Worm (Caenorhabditis elegans): ENCODE data around the gene C15C7.6.

Gene C15C7.6

DNA sequence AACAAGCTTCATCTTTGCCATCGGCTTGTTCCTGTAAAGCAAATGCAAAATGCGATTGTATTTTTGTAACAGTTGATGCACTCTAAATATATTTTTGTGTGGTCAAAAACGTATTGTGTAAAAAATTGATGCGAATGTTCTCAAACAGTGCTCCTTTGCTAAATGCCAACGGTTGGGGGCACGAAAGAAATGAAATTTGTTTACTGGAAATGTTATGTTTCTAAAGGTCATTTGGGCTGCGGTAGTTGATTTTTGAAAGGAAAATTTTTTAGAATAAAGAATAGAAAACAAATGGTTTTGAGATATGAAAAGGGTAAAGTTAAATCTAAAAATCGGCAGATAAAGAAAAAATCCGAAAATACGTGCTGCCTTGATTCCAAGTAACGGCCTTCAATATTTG, at the start of gene C15C7.6:
TSS of gene C15C7.6 (minus strand) at position 101 of the 400 bp plus-strand sequence.
- TF ChIP-seq Y53G8AR.9 (GFP tag; conservative IDR thresholded peaks at IDR 0.05) (no peak), madf-3 (GFP tag; IDR thresholded peaks at IDR 0.05) (no peak), tbx-9 (tag; optimal IDR thresholded peaks at IDR 0.05; ENCODE audit: borderline replicate concordance) (no peak), F49E8.2 (tag; optimal IDR thresholded peaks at IDR 0.05; ENCODE audit: insufficient read depth) (no peak), cebp-1 (GFP tag; IDR thresholded peaks at IDR 0.05) (no peak), cebp-1 (tag; optimal IDR thresholded peaks at IDR 0.05) (no peak), ztf-26 (tag; optimal IDR thresholded peaks at IDR 0.05) (no peak), ztf-18 (tag; optimal IDR thresholded peaks at IDR 0.05) (no peak), snpc-4 (GFP tag; optimal IDR thresholded peaks at IDR 0.05) (no peak), snpc-4 (tag; optimal IDR thresholded peaks at IDR 0.05) (no peak), Y67H2A.10 (GFP tag; conservative IDR thresholded peaks at IDR 0.05) (no peak), sea-2 (GFP tag; IDR thresholded peaks at IDR 0.05) (no peak), Y53F4B.3 (GFP tag; IDR thresholded peaks at IDR 0.05) (no peak), tbp1 (GFP tag; optimal IDR thresholded peaks at IDR 0.05) (no peak), athp-1 (tag; optimal IDR thresholded peaks at IDR 0.05) (no peak), ceh-58 (GFP tag; IDR thresholded peaks at IDR 0.05) (no peak), ceh-40 (GFP tag; IDR thresholded peaks at IDR 0.05) (no peak), let-526 (GFP tag; IDR thresholded peaks at IDR 0.05) (no peak)

DNA sequence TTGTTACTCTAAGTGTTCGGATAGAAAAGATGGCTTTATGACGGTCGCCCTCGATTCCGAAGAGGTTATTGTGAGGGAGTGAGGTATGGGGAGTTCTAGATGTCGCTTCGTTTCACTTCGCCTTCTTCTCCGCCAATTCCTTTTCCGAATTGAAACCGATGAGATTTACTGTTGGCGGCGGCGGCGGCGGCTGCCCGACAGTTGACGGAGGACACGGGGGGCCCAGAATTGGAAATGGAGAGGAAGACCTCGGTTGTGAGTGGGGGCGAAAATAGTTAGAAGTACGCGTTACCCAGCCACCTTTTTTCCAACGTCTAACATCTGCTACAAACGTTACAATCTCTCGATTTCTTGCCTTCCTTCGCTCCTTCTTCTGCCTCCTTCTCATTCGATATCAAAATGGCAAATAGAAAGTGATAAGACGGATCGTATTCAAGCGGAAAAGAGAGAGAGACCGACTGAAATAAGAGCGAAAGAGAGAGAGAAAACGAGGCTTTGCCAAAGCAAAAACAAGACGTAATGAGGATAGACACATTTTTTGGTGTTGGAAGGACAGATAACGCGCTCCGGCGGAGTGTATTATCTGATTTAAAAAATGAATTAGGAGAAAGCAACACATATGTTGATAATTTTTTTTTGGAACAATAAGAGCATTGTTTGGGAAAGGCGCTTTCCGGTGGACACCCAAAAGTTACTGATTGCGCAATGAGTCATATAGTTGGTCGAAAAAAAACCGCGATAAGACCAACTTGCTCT, 47.9 kb upstream of the C15C7.6 start:
- TF ChIP-seq ZK185.1 (tag; optimal IDR thresholded peaks at IDR 0.05; ENCODE audit: poor library complexity, severe bottlenecking), result no peak
- TF ChIP-seq zfh-2 (GFP tag; conservative IDR thresholded peaks at IDR 0.05), result peak; percentile 84
- no peak for TF ChIP-seq pbrm-1 (GFP tag; IDR thresholded peaks at IDR 0.05)
- peak; percentile 42 for TF ChIP-seq nhr-80 (tag; optimal IDR thresholded peaks at IDR 0.05)
- 0 out of 2 replicates have a peak, but pooled peaks have one; percentile 26 for TF ChIP-seq dox-1 (GFP tag; IDR thresholded peaks at IDR 0.05)
- TF ChIP-seq tbx-9 (tag; optimal IDR thresholded peaks at IDR 0.05; ENCODE audit: borderline replicate concordance), result no peak

DNA sequence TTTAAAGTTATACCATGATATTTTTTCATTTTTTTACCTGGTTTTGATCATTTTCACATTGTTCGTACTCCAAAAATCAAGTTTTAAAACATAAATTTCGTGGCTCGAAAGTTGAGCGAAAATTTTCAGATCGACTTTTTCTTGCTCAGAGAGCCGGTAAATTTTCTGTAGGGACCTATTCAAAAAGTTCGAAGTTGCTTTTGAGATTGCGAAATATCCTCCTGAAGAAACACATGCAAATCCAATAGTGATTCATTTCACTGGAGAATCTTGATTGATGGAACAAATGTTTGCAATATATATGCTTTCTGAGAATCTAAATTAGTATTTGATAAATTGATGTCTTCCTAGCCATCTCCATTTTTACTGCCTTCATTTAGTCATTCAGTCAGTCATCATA, 46.3 kb upstream of the C15C7.6 start:
- TF ChIP-seq cebp-1 (GFP tag; IDR thresholded peaks at IDR 0.05) (no peak), cebp-1 (tag; optimal IDR thresholded peaks at IDR 0.05) (peak; percentile 80), B0261.1 (tag; optimal IDR thresholded peaks at IDR 0.05) (no peak), ceh-91 (GFP tag; IDR thresholded peaks at IDR 0.05) (no peak), C06A6.2 (GFP tag; conservative IDR thresholded peaks at IDR 0.05) (no peak), T26A5.8 (tag; optimal IDR thresholded peaks at IDR 0.05) (no peak)

DNA sequence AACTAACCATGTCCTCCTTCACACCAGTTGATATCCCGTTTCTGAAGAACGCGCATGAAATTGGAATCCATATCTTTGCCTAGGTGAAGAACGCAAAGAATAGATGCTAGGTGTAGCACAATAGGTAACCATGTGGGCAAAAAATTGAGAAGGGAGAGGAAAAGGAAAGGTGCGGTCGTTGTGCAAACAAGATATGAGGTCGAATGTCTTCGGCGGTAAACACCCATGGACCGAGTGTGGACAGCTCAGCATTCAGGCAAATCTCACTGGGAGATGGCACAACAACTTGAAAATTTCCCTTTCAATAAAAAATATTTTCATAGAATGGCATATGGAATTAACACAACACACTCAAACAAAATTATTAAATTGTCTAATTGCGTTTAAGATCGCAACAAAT, 39.2 kb upstream of the C15C7.6 start, which contains the start of gene F28B4.4:
TSS of gene F28B4.4 (minus strand) at position 101 of the 400 bp plus-strand sequence.
- TF ChIP-seq sdz-38 (tag; optimal IDR thresholded peaks at IDR 0.05) (no peak), nhr-179 (tag; optimal IDR thresholded peaks at IDR 0.05) (no peak), nhr-90 (tag; optimal IDR thresholded peaks at IDR 0.05) (no peak), rcor-1 (GFP tag; IDR thresholded peaks at IDR 0.05) (no peak), aptf-3 (GFP tag; IDR thresholded peaks at IDR 0.05) (no peak), ztf-6 (GFP tag; IDR thresholded peaks at IDR 0.05) (no peak)

DNA sequence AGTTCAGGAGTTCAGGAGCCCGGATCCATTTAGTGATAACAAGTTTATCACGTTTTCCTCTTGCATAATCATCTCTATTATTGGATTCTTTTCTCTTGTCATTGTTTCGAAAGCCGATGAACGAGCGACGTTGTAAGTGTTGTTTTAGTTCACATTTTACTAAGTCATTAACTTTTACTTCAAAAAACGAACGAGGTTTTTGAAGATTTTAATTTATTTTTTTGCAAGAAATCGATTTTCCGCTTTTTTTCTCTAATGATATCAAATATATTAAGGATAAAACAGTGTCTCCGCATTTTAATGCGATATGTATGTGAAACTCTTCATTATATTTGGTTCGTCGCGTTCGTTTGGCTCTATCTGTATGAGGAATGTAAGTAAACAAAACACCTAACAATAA, 34.4 kb upstream of the C15C7.6 start, which contains the start of gene F28B4.1:
TSS of gene F28B4.1 (plus strand) at position 301 of the 400 bp plus-strand sequence.
- TF ChIP-seq egl-18 (GFP tag; IDR thresholded peaks at IDR 0.05), result no peak
- TF ChIP-seq ceh-27 (GFP tag; optimal IDR thresholded peaks at IDR 0.05), result no peak
- no peak for TF ChIP-seq ztf-25 (GFP tag; IDR thresholded peaks at IDR 0.05)
- TF ChIP-seq K12H6.12 (tag; optimal IDR thresholded peaks at IDR 0.05), result no peak
- TF ChIP-seq efl-1 (GFP tag; optimal IDR thresholded peaks at IDR 0.05), result no peak
- no peak for TF ChIP-seq unc-62 (GFP tag; optimal IDR thresholded peaks at IDR 0.05)
- TF ChIP-seq B0261.1 (tag; optimal IDR thresholded peaks at IDR 0.05), result no peak
- TF ChIP-seq snpc-1.1 (tag; optimal IDR thresholded peaks at IDR 0.05; ENCODE audit: insufficient read depth), result no peak

All from whole organism, young adult.